Worm (Caenorhabditis elegans) whole organism, L3 larva: ENCODE data around the gene pwp-1.

Experiments used
- R02D3.7 ChIP-seq: fragments of 150-350 bp; optimal IDR thresholded peaks from 2 replicates; lab custom pipeline; 2014; ENCODE audit warnings: missing biosample characterization, missing genetic modification characterization
- ZK546.5 ChIP-seq: sonication (generic microtip); optimal IDR thresholded peaks from 2 replicates; lab custom pipeline; 2017; ENCODE audit warnings: missing biosample characterization, missing genetic modification characterization
- aly-2 ChIP-seq: fragments of 150-350 bp; optimal IDR thresholded peaks from 2 replicates; lab custom pipeline; 2014; ENCODE audit warnings: missing biosample characterization, missing genetic modification characterization
- ama-1 ChIP-seq: fragments of 150-350 bp; optimal IDR thresholded peaks from 2 replicates; lab custom pipeline; 2018
- ceh-16 ChIP-seq: sonication (generic microtip); optimal IDR thresholded peaks from 2 replicates; lab custom pipeline; 2017; ENCODE audit warnings: missing biosample characterization, missing genetic modification characterization
- ceh-28 ChIP-seq: fragments of 150-350 bp; optimal IDR thresholded peaks from 2 replicates; lab custom pipeline; 2014; ENCODE audit warnings: missing biosample characterization, missing genetic modification reagents, missing genetic modification characterization
- ceh-82 ChIP-seq: fragments of 150-350 bp; optimal IDR thresholded peaks from 2 replicates; lab custom pipeline; 2014; ENCODE audit warnings: missing biosample characterization, missing genetic modification characterization
- ceh-9 ChIP-seq: sonication (generic microtip); optimal IDR thresholded peaks from 2 replicates; lab custom pipeline; 2018; ENCODE audit warnings: missing biosample characterization, missing genetic modification characterization
- daf-12 ChIP-seq: fragments of 150-350 bp; optimal IDR thresholded peaks from 2 replicates; lab custom pipeline; 2014; ENCODE audit warnings: missing biosample characterization, missing genetic modification reagents, missing genetic modification characterization
- egl-27 ChIP-seq: sonication (generic microtip); optimal IDR thresholded peaks from 4 replicates; lab custom pipeline; 2017; ENCODE audit warnings: missing biosample characterization, missing genetic modification reagents, missing genetic modification characterization
- egl-5 ChIP-seq: fragments of 150-350 bp; optimal IDR thresholded peaks from 2 replicates; lab custom pipeline; 2017; ENCODE audit warnings: missing biosample characterization, missing genetic modification reagents, missing genetic modification characterization, inconsistent platforms
- elt-1 ChIP-seq: fragments of 150-350 bp; optimal IDR thresholded peaks from 2 replicates; lab custom pipeline; 2014; ENCODE audit warnings: missing biosample characterization, missing genetic modification characterization
- elt-2 ChIP-seq: sonication (generic microtip); optimal IDR thresholded peaks from 2 replicates; lab custom pipeline; 2016; ENCODE audit warnings: missing genetic modification reagents, mild to moderate bottlenecking, missing genetic modification characterization, missing compliant biosample characterization
- elt-3 ChIP-seq, 3 experiments: fragments of 150-350 bp in 1 of 3; sonication (generic microtip) in 2 of 3; optimal IDR thresholded peaks; 2 replicates in 2 of 3; 4 replicates in 1 of 3; lab custom pipeline; 2014 to 2017; ENCODE audit warnings: missing biosample characterization in 3 of 3, missing genetic modification characterization in 3 of 3
- eor-1 ChIP-seq, 2 experiments: fragments of 150-350 bp; optimal IDR thresholded peaks; 2 replicates each; lab custom pipeline; 2014 to 2018; ENCODE audit warnings: missing biosample characterization in 2 of 2, missing genetic modification characterization in 2 of 2
- fkh-10 ChIP-seq: sonication (generic microtip); optimal IDR thresholded peaks from 2 replicates; lab custom pipeline; 2017; ENCODE audit warnings: missing biosample characterization, missing genetic modification reagents, missing genetic modification characterization
- fkh-2 ChIP-seq: fragments of 150-350 bp; optimal IDR thresholded peaks from 2 replicates; lab custom pipeline; 2014; ENCODE audit warnings: missing biosample characterization, missing genetic modification reagents, missing genetic modification characterization
- fos-1 ChIP-seq: fragments of 150-350 bp; optimal IDR thresholded peaks from 2 replicates; lab custom pipeline; 2014; ENCODE audit warnings: missing biosample characterization, missing genetic modification characterization
- hmg-11 ChIP-seq: sonication (generic microtip); optimal IDR thresholded peaks from 2 replicates; lab custom pipeline; 2016; ENCODE audit warnings: missing genetic modification characterization, missing compliant biosample characterization
- jun-1 ChIP-seq: fragments of 150-350 bp; optimal IDR thresholded peaks from 2 replicates; lab custom pipeline; 2014; ENCODE audit warnings: missing biosample characterization, missing genetic modification reagents, missing genetic modification characterization
- lin-15B ChIP-seq: fragments of 150-350 bp; optimal IDR thresholded peaks from 2 replicates; lab custom pipeline; 2014; ENCODE audit warnings: missing biosample characterization, missing genetic modification characterization
- lin-39 ChIP-seq: fragments of 150-350 bp; optimal IDR thresholded peaks from 2 replicates; lab custom pipeline; 2018; ENCODE audit warnings: missing biosample characterization, missing genetic modification reagents, missing genetic modification characterization
- lsy-12 ChIP-seq: sonication (generic microtip); optimal IDR thresholded peaks from 2 replicates; lab custom pipeline; 2016; ENCODE audit warnings: mild to moderate bottlenecking, missing genetic modification characterization, missing compliant biosample characterization
- mdl-1 ChIP-seq: fragments of 150-350 bp; optimal IDR thresholded peaks from 2 replicates; lab custom pipeline; 2014; ENCODE audit warnings: missing biosample characterization, missing genetic modification characterization
- mml-1 ChIP-seq: fragments of 150-350 bp; sonication (generic microtip); optimal IDR thresholded peaks from 3 replicates; lab custom pipeline; 2014; ENCODE audit warnings: missing biosample characterization, missing genetic modification characterization
- nfya-1 ChIP-seq: sonication (generic microtip); optimal IDR thresholded peaks from 2 replicates; lab custom pipeline; 2017; ENCODE audit warnings: missing genetic modification characterization, mild to moderate bottlenecking, missing compliant biosample characterization, antibody characterized with exemption, moderate library complexity; ENCODE audit not compliant: insufficient read depth
- nhr-11 ChIP-seq: fragments of 150-350 bp; optimal IDR thresholded peaks from 2 replicates; lab custom pipeline; 2014; ENCODE audit warnings: missing biosample characterization, missing genetic modification characterization
- nhr-12 ChIP-seq: fragments of 150-350 bp; optimal IDR thresholded peaks from 2 replicates; lab custom pipeline; 2014; ENCODE audit warnings: missing biosample characterization, missing genetic modification characterization
- nhr-23 ChIP-seq: fragments of 150-350 bp; optimal IDR thresholded peaks from 2 replicates; lab custom pipeline; 2014; ENCODE audit warnings: missing biosample characterization, missing genetic modification reagents, missing genetic modification characterization
- nhr-237 ChIP-seq: fragments of 150-350 bp; optimal IDR thresholded peaks from 2 replicates; lab custom pipeline; 2014; ENCODE audit warnings: missing biosample characterization, missing genetic modification characterization
- nhr-25 ChIP-seq: sonication (generic microtip); optimal IDR thresholded peaks from 2 replicates; lab custom pipeline; 2017; ENCODE audit warnings: missing biosample characterization, missing genetic modification characterization
- nhr-28 ChIP-seq: fragments of 150-350 bp; optimal IDR thresholded peaks from 2 replicates; lab custom pipeline; 2014; ENCODE audit warnings: missing biosample characterization, missing genetic modification characterization
- nhr-43 ChIP-seq: sonication (generic microtip); optimal IDR thresholded peaks from 2 replicates; lab custom pipeline; 2016; ENCODE audit warnings: mild to moderate bottlenecking, missing genetic modification characterization, missing compliant biosample characterization; ENCODE audit not compliant: poor library complexity, severe bottlenecking
- nhr-67 ChIP-seq: fragments of 150-350 bp; optimal IDR thresholded peaks from 2 replicates; lab custom pipeline; 2014; ENCODE audit warnings: missing biosample characterization, missing genetic modification characterization
- nhr-76 ChIP-seq: fragments of 150-350 bp; sonication (generic microtip); optimal IDR thresholded peaks from 5 replicates; lab custom pipeline; 2014; ENCODE audit warnings: missing biosample characterization, missing genetic modification characterization
- nhr-77 ChIP-seq: fragments of 150-350 bp; optimal IDR thresholded peaks from 2 replicates; lab custom pipeline; 2014; ENCODE audit warnings: missing biosample characterization, missing genetic modification characterization
- pha-4 ChIP-seq: fragments of 150-350 bp; optimal IDR thresholded peaks from 2 replicates; lab custom pipeline; 2014; ENCODE audit warnings: missing biosample characterization, missing genetic modification reagents, missing genetic modification characterization
- pqm-1 ChIP-seq: fragments of 150-350 bp; optimal IDR thresholded peaks from 2 replicates; lab custom pipeline; 2017; ENCODE audit warnings: missing biosample characterization, missing genetic modification characterization, inconsistent platforms
- sea-2 ChIP-seq: fragments of 150-350 bp; sonication (generic microtip); optimal IDR thresholded peaks from 4 replicates; lab custom pipeline; 2014; ENCODE audit warnings: missing biosample characterization, missing genetic modification reagents, missing genetic modification characterization
- skn-1 ChIP-seq: fragments of 150-350 bp; optimal IDR thresholded peaks from 2 replicates; lab custom pipeline; 2014; ENCODE audit warnings: missing biosample characterization, missing genetic modification characterization
- snpc-4 ChIP-seq: fragments of 150-350 bp; optimal IDR thresholded peaks from 2 replicates; lab custom pipeline; 2014; ENCODE audit warnings: missing biosample characterization, missing genetic modification characterization
- tbx-2 ChIP-seq: sonication (generic microtip); optimal IDR thresholded peaks from 2 replicates; lab custom pipeline; 2016; ENCODE audit warnings: mild to moderate bottlenecking, missing genetic modification characterization, missing compliant biosample characterization
- unc-39 ChIP-seq: sonication (generic microtip); optimal IDR thresholded peaks from 4 replicates; lab custom pipeline; 2017; ENCODE audit warnings: missing biosample characterization, missing genetic modification characterization
- unc-62 ChIP-seq: fragments of 150-350 bp; sonication (generic microtip); optimal IDR thresholded peaks from 4 replicates; lab custom pipeline; 2014; ENCODE audit warnings: missing biosample characterization, missing genetic modification reagents, missing genetic modification characterization
- zag-1 ChIP-seq: fragments of 150-350 bp; optimal IDR thresholded peaks from 2 replicates; lab custom pipeline; 2014; ENCODE audit warnings: missing biosample characterization, missing genetic modification characterization
- ztf-11 ChIP-seq: fragments of 150-350 bp; optimal IDR thresholded peaks from 2 replicates; lab custom pipeline; 2014; ENCODE audit warnings: missing biosample characterization, missing genetic modification characterization
- ztf-4 ChIP-seq: fragments of 150-350 bp; optimal IDR thresholded peaks from 2 replicates; lab custom pipeline; 2014; ENCODE audit warnings: missing biosample characterization, missing genetic modification characterization

The pwp-1 gene

ce11 chrIV:13240078-13240841 is 3.9 kb upstream of the pwp-1 start, which contains the start of gene rpl-12:
rpl-12 (minus strand) TSS chrIV:13240651.
- TF ChIP-seq nhr-67 (tag; lab: Kevin White, UChicago) (no peak), tbx-2 (peak; percentile 96), daf-12 (tag; lab: Kevin White, UChicago) (peak; percentile 37), fkh-2 (tag; lab: Kevin White, UChicago) (peak; percentile 69), fkh-10 (GFP tag; lab: Kevin White, UChicago) (peak; percentile 99), jun-1 (tag; lab: Kevin White, UChicago) (peak; percentile 98), ama-1 (lab: Kevin White, UChicago) (peak; percentile 83), nhr-76 (tag; lab: Kevin White, UChicago) (peak; percentile 72), R02D3.7 (tag; lab: Kevin White, UChicago) (peak; percentile 91), nfya-1 (tag; lab: Kevin White, UChicago) (peak; percentile 98), unc-62 (GFP tag; lab: Kevin White, UChicago) (peak; percentile 92), elt-2 (tag; lab: Kevin White, UChicago) (peak; percentile 91), fos-1 (tag; lab: Kevin White, UChicago) (peak; percentile 75), elt-3 (tag; optimal IDR thresholded peaks at IDR 0.05; lab: Kevin White, UChicago) (peak in 2 of 3 experiments; percentile 85 to 91), nhr-11 (tag; lab: Kevin White, UChicago) (peak; percentile 95), ceh-82 (tag; lab: Kevin White, UChicago) (peak; percentile 89), aly-2 (tag; lab: Kevin White, UChicago) (peak; percentile 71), nhr-28 (tag; lab: Kevin White, UChicago) (peak; percentile 79), egl-27 (tag; lab: Kevin White, UChicago) (peak; percentile 88), nhr-12 (tag; lab: Kevin White, UChicago) (no peak), nhr-77 (tag; lab: Kevin White, UChicago) (peak; percentile 87), ztf-11 (tag; lab: Kevin White, UChicago) (no peak), eor-1 (tag; optimal IDR thresholded peaks at IDR 0.05; lab: Kevin White, UChicago) (no peak), ceh-9 (tag; lab: Kevin White, UChicago) (no peak), sea-2 (GFP tag; lab: Kevin White, UChicago) (no peak), lin-15B (peak; percentile 100), unc-39 (no peak), nhr-43 (tag; lab: Kevin White, UChicago) (peak; percentile 98), mml-1 (no peak), ztf-4 (tag; lab: Kevin White, UChicago) (peak; percentile 90), lin-39 (tag; lab: Kevin White, UChicago) (peak; percentile 100), snpc-4 (peak; percentile 95), ceh-16 (tag; lab: Kevin White, UChicago) (peak; percentile 47), pha-4 (peak; percentile 100), nhr-237 (tag; lab: Kevin White, UChicago) (no peak), zag-1 (tag; lab: Kevin White, UChicago) (peak; percentile 67), egl-5 (peak; percentile 99), nhr-25 (tag; lab: Kevin White, UChicago) (peak; percentile 99), hmg-11 (peak; percentile 91), lsy-12 (tag; lab: Kevin White, UChicago) (peak; percentile 99), elt-1 (tag; lab: Kevin White, UChicago) (peak; percentile 86), ceh-28 (tag; lab: Kevin White, UChicago) (peak; percentile 92), ZK546.5 (tag; lab: Kevin White, UChicago) (peak; percentile 74), skn-1 (tag; lab: Kevin White, UChicago) (peak; percentile 96), nhr-23 (peak; percentile 100), mdl-1 (peak; percentile 9), pqm-1 (peak; percentile 90)
- TF ChIP-seq, all 47 proteins: peak for 38
